Fruit fly (Drosophila melanogaster) whole organism, adult: ENCODE results near the gene Cyp4ae1.

Experiments
- CG33017 ChIP-seq: fragments of 200-800 bp; sonication (Bioruptor generic); optimal IDR thresholded peaks from 2 replicates; lab custom pipeline; 2018; ENCODE audit warnings: missing biosample characterization, mild to moderate bottlenecking, missing genetic modification characterization, moderate library complexity
- CG7101 ChIP-seq: fragments of 200-800 bp; sonication (Bioruptor generic); optimal IDR thresholded peaks from 2 replicates; lab custom pipeline; 2018; ENCODE audit warnings: missing biosample characterization, mild to moderate bottlenecking, missing genetic modification characterization, moderate library complexity

dm6 chrX:2222181-2222790, 43.5 kb downstream of the Cyp4ae1 start, which contains the start of gene Vinc:
- TF ChIP-seq CG33017, result peak; percentile 74
- peak; percentile 92 for TF ChIP-seq CG7101 (tag; lab: Kevin White, UChicago)
